Worm (Caenorhabditis elegans): ENCODE measurements around the gene str-69.
"Not testable (repeated sequence)": the region's sequence is repeated elsewhere in the genome, so short reads cannot be mapped to it uniquely, and the experiment has no call there.

The str-69 gene

DNA sequence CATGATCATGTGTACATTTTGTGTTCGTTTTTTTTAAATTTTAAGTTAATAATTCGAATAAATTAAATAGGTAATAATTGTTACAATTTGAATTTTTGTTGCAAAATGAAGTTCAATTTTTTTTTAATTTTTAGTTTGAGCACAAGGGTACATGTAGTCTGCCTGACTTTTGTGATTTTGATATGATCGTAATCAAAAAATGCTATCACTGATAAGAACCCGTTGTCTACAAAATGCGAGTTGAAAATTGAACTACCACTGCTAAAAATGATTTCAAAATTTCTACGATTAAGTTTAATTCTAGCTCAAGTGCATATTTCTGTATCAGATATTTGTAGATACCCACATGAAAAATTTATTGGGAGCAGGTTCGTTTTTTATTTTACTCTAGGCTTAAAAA, 12.5 kb upstream of the str-69 start, which contains the start of gene clec-210:
clec-210 (plus strand) TSS at position 211 of the 400 bp plus-strand sequence.
- no peak for TF ChIP-seq unc-62 (GFP tag; optimal IDR thresholded peaks at IDR 0.05)

ce11 chrV:3114973-3115372, 9.3 kb upstream of the str-69 start, which contains the start of gene Y73C8C.3:
Y73C8C.3 (plus strand) TSS chrV:3115273.
- TF ChIP-seq unc-62 (GFP tag; optimal IDR thresholded peaks at IDR 0.05), result no peak

ce11 chrV:3113751-3114150, 8.0 kb upstream of the str-69 start, which contains the start of gene Y73C8C.8:
Y73C8C.8 (minus strand) TSS chrV:3113851.
- TF ChIP-seq unc-62 (GFP tag; optimal IDR thresholded peaks at IDR 0.05), result no peak

ce11 chrV:3112198-3112597, 6.5 kb upstream of the str-69 start:
- no peak for TF ChIP-seq unc-62 (GFP tag; optimal IDR thresholded peaks at IDR 0.05)

- TF ChIP-seq unc-62 (GFP tag; optimal IDR thresholded peaks at IDR 0.05), result no peak
Measured at ce11 chrV:3107450-3107849, 1.7 kb upstream of the str-69 start, which contains the start of gene str-68. str-68 (minus strand) TSS chrV:3107550.

DNA sequence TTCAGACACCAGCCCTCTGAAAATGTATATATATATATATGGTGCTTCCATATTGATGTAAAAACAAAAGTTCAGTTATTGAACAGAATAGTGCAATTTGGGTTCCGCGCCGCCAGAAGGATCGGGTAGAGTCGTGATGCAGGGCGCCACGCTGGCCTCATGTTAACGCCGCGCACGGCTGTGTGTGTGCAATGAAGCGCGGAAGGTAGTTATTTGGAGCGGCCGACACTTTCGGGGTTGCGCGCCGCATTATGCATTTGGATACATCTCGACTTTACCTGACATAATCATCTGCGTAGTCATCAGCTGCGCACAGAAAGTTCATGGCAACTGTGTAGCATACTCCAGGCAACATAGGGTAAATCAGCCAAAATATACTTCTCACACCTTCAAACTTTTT, 1.1 kb upstream of the str-69 start:
- TF ChIP-seq unc-62 (GFP tag; optimal IDR thresholded peaks at IDR 0.05), result no peak

- no peak for TF ChIP-seq unc-62 (GFP tag; optimal IDR thresholded peaks at IDR 0.05)
Measured at ce11 chrV:3104134-3104533, 1.6 kb downstream of the str-69 start, which contains the start of gene str-66. str-66 (minus strand) TSS chrV:3104234.

DNA sequence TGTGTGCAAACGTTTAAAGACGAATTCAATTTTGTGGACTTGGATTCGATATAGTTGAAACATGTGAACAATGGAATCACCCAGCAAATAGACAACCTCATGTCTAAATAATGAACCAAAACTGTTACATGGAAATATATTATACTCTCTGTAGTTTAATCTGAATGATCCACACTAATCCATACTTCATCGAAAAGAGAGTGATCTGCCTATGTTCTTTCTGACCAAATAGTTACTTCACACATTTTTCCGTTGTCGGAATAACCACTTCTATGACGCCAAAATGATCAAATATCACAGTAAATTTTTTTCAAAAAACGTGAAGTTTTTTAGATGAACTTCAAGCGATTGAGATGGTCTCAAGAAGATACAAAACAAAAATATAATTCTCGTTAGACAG, 3.7 kb downstream of the str-69 start, which contains the start of gene Y73C8C.4:
Y73C8C.4 (minus strand) TSS at position 101 of the 400 bp plus-strand sequence.
- not testable (repeated sequence) for TF ChIP-seq unc-62 (GFP tag; optimal IDR thresholded peaks at IDR 0.05)

- no peak for TF ChIP-seq unc-62 (GFP tag; optimal IDR thresholded peaks at IDR 0.05)
Measured at ce11 chrV:3100527-3100926, 5.2 kb downstream of the str-69 start.

- no peak for TF ChIP-seq unc-62 (GFP tag; optimal IDR thresholded peaks at IDR 0.05)
Measured at ce11 chrV:3094351-3094750, 11.4 kb downstream of the str-69 start, which contains the start of gene cyp-33C9. cyp-33C9 (minus strand) TSS chrV:3094561.

DNA sequence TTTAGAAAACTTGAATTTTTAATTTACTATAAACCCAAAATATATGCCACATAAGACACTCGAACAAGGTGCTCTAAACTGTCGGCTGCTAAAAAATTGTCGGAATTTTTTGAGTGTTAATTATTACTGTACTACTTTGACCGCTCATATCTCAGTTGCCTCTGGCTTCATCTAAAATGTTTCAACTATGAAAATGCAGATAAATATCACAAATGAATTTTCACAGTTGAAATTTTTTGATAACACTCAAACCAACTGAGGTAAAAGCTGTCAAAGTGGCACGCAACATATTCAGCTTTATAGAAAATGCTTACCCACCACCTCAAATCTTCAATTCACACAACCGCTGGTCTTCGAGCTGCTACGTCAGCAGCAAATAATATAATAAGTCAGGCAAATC, 16.9 kb downstream of the str-69 start, which contains the start of gene acs-21:
acs-21 (plus strand) TSS at position 301 of the 400 bp plus-strand sequence.
- no peak for TF ChIP-seq unc-62 (GFP tag; optimal IDR thresholded peaks at IDR 0.05)

DNA sequence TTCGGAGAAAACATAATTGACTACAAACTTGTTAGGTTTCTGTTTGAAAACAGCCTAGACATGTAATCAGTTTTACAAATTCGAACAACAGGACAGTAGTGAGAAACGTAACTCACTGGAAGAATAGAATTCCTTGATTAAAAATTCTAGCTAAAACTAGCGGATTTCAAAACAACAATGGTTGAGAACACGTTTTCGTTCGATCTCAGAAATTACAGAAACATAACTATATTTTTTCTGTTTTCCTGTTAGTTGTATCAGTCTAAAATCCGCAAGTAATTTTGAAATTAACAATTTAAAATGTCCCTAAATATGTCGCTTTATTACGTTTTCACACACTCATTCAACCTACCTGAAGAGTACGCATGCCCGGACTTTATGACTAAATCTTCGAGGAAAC, 19.4 kb downstream of the str-69 start, which contains the start of gene srt-8:
srt-8 (plus strand) TSS at position 301 of the 400 bp plus-strand sequence.
- TF ChIP-seq unc-62 (GFP tag; optimal IDR thresholded peaks at IDR 0.05), result no peak

DNA sequence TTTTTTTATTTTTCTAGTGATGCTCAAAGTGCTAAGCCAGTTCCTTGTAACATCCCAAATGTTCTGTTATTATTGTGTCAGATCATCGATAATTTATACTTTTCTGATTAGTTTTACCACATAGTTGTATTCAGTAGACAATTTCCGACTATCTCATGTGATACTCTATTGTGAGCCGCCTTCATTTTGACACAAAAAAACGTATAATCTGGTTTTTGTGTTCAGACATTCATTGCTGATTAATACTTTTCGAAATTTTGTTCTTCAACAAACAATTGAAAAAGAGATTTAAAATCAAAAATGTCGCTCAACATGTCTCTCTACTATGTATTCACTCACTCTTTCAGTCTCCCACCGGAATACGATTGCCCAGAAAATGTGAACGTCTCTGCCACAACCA, 24.2 kb downstream of the str-69 start, which contains the start of gene srt-7:
srt-7 (plus strand) TSS at position 301 of the 400 bp plus-strand sequence.
- no peak for TF ChIP-seq unc-62 (GFP tag; optimal IDR thresholded peaks at IDR 0.05)

ce11 chrV:3080792-3081191, 24.9 kb downstream of the str-69 start, which contains the start of gene srt-5:
srt-5 (minus strand) TSS chrV:3080892.
- TF ChIP-seq unc-62 (GFP tag; optimal IDR thresholded peaks at IDR 0.05), result no peak

DNA sequence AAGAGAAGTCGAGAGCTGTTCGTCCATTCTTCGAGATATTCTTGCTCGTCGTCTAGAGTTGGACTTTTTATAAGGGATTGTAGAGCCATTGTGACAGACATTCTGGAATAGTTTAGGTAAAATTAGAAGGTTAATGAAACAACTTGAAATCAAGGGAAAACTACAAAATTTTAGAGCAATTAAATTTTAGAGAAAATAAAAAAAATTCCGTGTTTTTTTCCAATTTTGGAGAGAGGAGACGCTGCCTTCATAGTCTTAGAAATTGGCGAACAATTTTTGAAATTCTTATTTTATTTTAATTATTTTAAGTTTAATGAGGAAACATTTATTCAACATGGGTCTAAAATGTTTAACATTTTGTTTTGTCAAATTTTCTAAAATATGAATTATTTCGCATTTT, 34.2 kb downstream of the str-69 start, which contains the start of gene C50H11.13:
C50H11.13 (minus strand) TSS at position 101 of the 400 bp plus-strand sequence.
- no peak for TF ChIP-seq unc-62 (GFP tag; optimal IDR thresholded peaks at IDR 0.05)

DNA sequence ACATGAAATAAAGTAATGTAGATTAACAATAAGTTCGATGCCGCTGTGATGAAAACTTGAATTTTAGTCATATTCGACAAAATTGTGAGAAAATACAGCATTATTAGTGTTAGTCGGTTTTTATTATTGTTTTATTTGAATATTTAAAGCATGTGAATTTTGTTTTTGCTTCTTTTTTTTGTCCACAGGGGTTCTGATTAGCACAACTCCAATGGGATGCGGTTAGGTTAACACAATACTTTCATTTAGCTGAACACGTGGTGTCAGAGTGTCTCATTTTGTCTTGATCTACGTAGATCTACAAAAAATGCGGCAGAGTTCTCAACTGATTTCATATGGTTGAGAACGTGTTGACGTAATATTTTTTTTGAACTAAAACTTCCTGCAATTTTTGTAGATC, 36.6 kb downstream of the str-69 start, which contains the start of gene str-40:
str-40 (minus strand) TSS at position 101 of the 400 bp plus-strand sequence.
- no peak for TF ChIP-seq unc-62 (GFP tag; optimal IDR thresholded peaks at IDR 0.05)

DNA sequence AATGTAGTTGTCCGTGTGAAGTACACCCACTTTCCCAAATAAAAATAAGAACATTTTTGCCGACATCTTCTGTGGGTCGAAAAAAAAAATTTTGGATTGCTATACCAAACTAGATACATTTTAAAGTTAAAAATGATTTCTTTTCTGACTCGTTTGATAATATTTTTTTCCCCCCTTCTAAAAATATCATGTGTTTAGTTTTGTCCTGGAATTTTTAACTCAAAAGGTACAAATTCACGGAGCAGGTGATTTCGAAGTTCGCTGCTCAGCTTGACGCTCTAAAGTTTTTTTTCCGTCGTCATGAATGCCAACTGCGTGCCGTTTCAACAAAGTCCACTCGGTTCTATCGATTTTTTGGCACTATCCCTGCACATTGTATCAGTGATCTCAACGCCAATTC, 39.8 kb downstream of the str-69 start, which contains the start of gene srh-185:
srh-185 (plus strand) TSS at position 301 of the 400 bp plus-strand sequence.
- no peak for TF ChIP-seq unc-62 (GFP tag; optimal IDR thresholded peaks at IDR 0.05)
